In genomic region chr2L:8461782-8462453, dm6 we compare ENCODE assay signal across 1 fruit fly cellular context.
TF ChIP-seq lines count a peak whose summit lies in the region.

No protein-coding gene starts in this region.

TF ChIP-seq in whole organism, embryonic, 481 proteins besides CTCF, POLR2A, EP300 and RAD21 (continued from another document and continues in another):
- TF ChIP-seq pzg (GFP tag; optimal IDR thresholded peaks at IDR 0.05; lab: Kevin White, UChicago): no peak
- no peak for TF ChIP-seq tll (GFP tag; optimal IDR thresholded peaks at IDR 0.05; lab: Kevin White, UChicago)
- TF ChIP-seq Elba2 (GFP tag; optimal IDR thresholded peaks at IDR 0.05; lab: Kevin White, UChicago): no peak
- 0 out of 3 replicates have a peak, but pooled peaks have one; percentile 49 for TF ChIP-seq CG2199 (GFP tag; IDR thresholded peaks at IDR 0.05; lab: Robert Waterston, UW)
- TF ChIP-seq usp (GFP tag; optimal IDR thresholded peaks at IDR 0.05; lab: Kevin White, UChicago): no peak
- TF ChIP-seq Sox102F (GFP tag; optimal IDR thresholded peaks at IDR 0.05; lab: Kevin White, UChicago): peak; percentile 35
- no peak for TF ChIP-seq pho (GFP tag; optimal IDR thresholded peaks at IDR 0.05; lab: Kevin White, UChicago)
- no peak for TF ChIP-seq CG8281 (tag; optimal IDR thresholded peaks at IDR 0.05; lab: Kevin White, UChicago)
- peak; percentile 42 for TF ChIP-seq CG18619 (GFP tag; optimal IDR thresholded peaks at IDR 0.05; lab: Kevin White, UChicago)
- no peak for TF ChIP-seq toy (GFP tag; IDR thresholded peaks at IDR 0.05; lab: Robert Waterston, UW)
- peak; percentile 52 for TF ChIP-seq CG3281 (GFP tag; optimal IDR thresholded peaks at IDR 0.05; lab: Kevin White, UChicago)
- no peak for TF ChIP-seq Hr39 (optimal IDR thresholded peaks at IDR 0.05; lab: Kevin White, UChicago)
- no peak for TF ChIP-seq Tbp (GFP tag; optimal IDR thresholded peaks at IDR 0.05; lab: Kevin White, UChicago)
- TF ChIP-seq CG2202 (tag; optimal IDR thresholded peaks at IDR 0.05; lab: Kevin White, UChicago): no peak
- TF ChIP-seq stwl (tag; optimal IDR thresholded peaks at IDR 0.05; lab: Kevin White, UChicago): no peak
- no peak for TF ChIP-seq schlank (tag; optimal IDR thresholded peaks at IDR 0.05; lab: Kevin White, UChicago)
- TF ChIP-seq CG30403 (GFP tag; optimal IDR thresholded peaks at IDR 0.05; lab: Kevin White, UChicago): peak; percentile 39
- TF ChIP-seq Trl (optimal IDR thresholded peaks at IDR 0.05; lab: Kevin White, UChicago): no peak
- TF ChIP-seq Trl (GFP tag; optimal IDR thresholded peaks at IDR 0.05; lab: Kevin White, UChicago): no peak
- no peak for TF ChIP-seq CG10366 (GFP tag; IDR thresholded peaks at IDR 0.05; lab: Robert Waterston, UW)
- no peak for TF ChIP-seq CG8290 (GFP tag; optimal IDR thresholded peaks at IDR 0.05; lab: Kevin White, UChicago)
- TF ChIP-seq CG8290 (tag; optimal IDR thresholded peaks at IDR 0.05; lab: Kevin White, UChicago): peak in 1 of 2 experiments; percentile 6
- TF ChIP-seq Sry-β (GFP tag; optimal IDR thresholded peaks at IDR 0.05; lab: Kevin White, UChicago): no peak
- TF ChIP-seq HLH4C (GFP tag; IDR thresholded peaks at IDR 0.05; lab: Robert Waterston, UW; ENCODE audit: partially characterized antibody): no peak
- TF ChIP-seq Dll (GFP tag; IDR thresholded peaks at IDR 0.05; lab: Robert Waterston, UW; ENCODE audit: partially characterized antibody): no peak
- no peak for TF ChIP-seq insv (GFP tag; optimal IDR thresholded peaks at IDR 0.05; lab: Kevin White, UChicago)
- peak; percentile 74 for TF ChIP-seq exex (tag; optimal IDR thresholded peaks at IDR 0.05; lab: Kevin White, UChicago)
- TF ChIP-seq fd3F (GFP tag; optimal IDR thresholded peaks at IDR 0.05; lab: Kevin White, UChicago): peak; percentile 13
- no peak for TF ChIP-seq ERR (GFP tag; optimal IDR thresholded peaks at IDR 0.05; lab: Kevin White, UChicago)
- TF ChIP-seq tio (GFP tag; optimal IDR thresholded peaks at IDR 0.05; lab: Kevin White, UChicago): no peak
- TF ChIP-seq bcd (GFP tag; optimal IDR thresholded peaks at IDR 0.05; lab: Kevin White, UChicago): peak; percentile 9
- no peak for TF ChIP-seq CG4820 (GFP tag; optimal IDR thresholded peaks at IDR 0.05; lab: Kevin White, UChicago)
- TF ChIP-seq CG7372 (GFP tag; IDR thresholded peaks at IDR 0.05; lab: Robert Waterston, UW): no peak
- TF ChIP-seq Mrtf (GFP tag; IDR thresholded peaks at IDR 0.05; lab: Robert Waterston, UW): no peak
- TF ChIP-seq eve (GFP tag; optimal IDR thresholded peaks at IDR 0.05; lab: Kevin White, UChicago): peak in 1 of 2 experiments; percentile 51
- TF ChIP-seq CG9727 (GFP tag; optimal IDR thresholded peaks at IDR 0.05; lab: Kevin White, UChicago): peak; percentile 17
- TF ChIP-seq HmgZ (tag; optimal IDR thresholded peaks at IDR 0.05; lab: Kevin White, UChicago): peak; percentile 23
- TF ChIP-seq bowl (GFP tag; IDR thresholded peaks at IDR 0.05; lab: Robert Waterston, UW): no peak
- TF ChIP-seq CG13287 (GFP tag; IDR thresholded peaks at IDR 0.05; lab: Robert Waterston, UW; ENCODE audit: partially characterized antibody): no peak
- peak; percentile 29 for TF ChIP-seq CG10979 (tag; optimal IDR thresholded peaks at IDR 0.05; lab: Kevin White, UChicago)
- TF ChIP-seq BtbVII (GFP tag; optimal IDR thresholded peaks at IDR 0.05; lab: Kevin White, UChicago): peak; percentile 21
- peak; percentile 3 for TF ChIP-seq Vsx1 (GFP tag; optimal IDR thresholded peaks at IDR 0.05; lab: Kevin White, UChicago)
- TF ChIP-seq CG17612 (GFP tag; IDR thresholded peaks at IDR 0.05; lab: Robert Waterston, UW): no peak
- TF ChIP-seq cad (GFP tag; optimal IDR thresholded peaks at IDR 0.05; lab: Kevin White, UChicago): no peak
- TF ChIP-seq bbx (GFP tag; IDR thresholded peaks at IDR 0.05; lab: Robert Waterston, UW; ENCODE audit: partially characterized antibody): no peak
- peak; percentile 19 for TF ChIP-seq CG15011 (GFP tag; optimal IDR thresholded peaks at IDR 0.05; lab: Kevin White, UChicago)
- no peak for TF ChIP-seq CG1647 (GFP tag; optimal IDR thresholded peaks at IDR 0.05; lab: Kevin White, UChicago)
- no peak for TF ChIP-seq dmrt11E (tag; optimal IDR thresholded peaks at IDR 0.05; lab: Kevin White, UChicago)
- TF ChIP-seq Oli (tag; optimal IDR thresholded peaks at IDR 0.05; lab: Kevin White, UChicago): peak; percentile 44
- TF ChIP-seq CG6272 (GFP tag; IDR thresholded peaks at IDR 0.05; lab: Robert Waterston, UW): no peak
- peak; percentile 4 for TF ChIP-seq Sox100B (GFP tag; optimal IDR thresholded peaks at IDR 0.05; lab: Kevin White, UChicago)
- TF ChIP-seq run (tag; optimal IDR thresholded peaks at IDR 0.05; lab: Kevin White, UChicago): no peak
- no peak for TF ChIP-seq Doc3 (GFP tag; IDR thresholded peaks at IDR 0.05; lab: Robert Waterston, UW; ENCODE audit: partially characterized antibody)
- no peak for TF ChIP-seq hkb (optimal IDR thresholded peaks at IDR 0.05; lab: Kevin White, UChicago)
- TF ChIP-seq hkb (GFP tag; IDR thresholded peaks at IDR 0.05; lab: Robert Waterston, UW): 0 out of 2 replicates have a peak, but pooled peaks have one; percentile 44
- TF ChIP-seq dmrt99B (tag; optimal IDR thresholded peaks at IDR 0.05; lab: Kevin White, UChicago): peak; percentile 42
- no peak for TF ChIP-seq Lim3 (GFP tag; IDR thresholded peaks at IDR 0.05; lab: Robert Waterston, UW)
- peak; percentile 71; the same call in 1 of the 4 replicates for TF ChIP-seq chinmo (GFP tag; IDR thresholded peaks at IDR 0.05; lab: Robert Waterston, UW; ENCODE audit: partially characterized antibody)
- TF ChIP-seq gcm (GFP tag; optimal IDR thresholded peaks at IDR 0.05; lab: Kevin White, UChicago): no peak
- peak; percentile 30 for TF ChIP-seq dm (GFP tag; optimal IDR thresholded peaks at IDR 0.05; lab: Kevin White, UChicago)
- peak; percentile 33 for TF ChIP-seq CG10209 (GFP tag; optimal IDR thresholded peaks at IDR 0.05; lab: Kevin White, UChicago)
- TF ChIP-seq CG3407 (GFP tag; optimal IDR thresholded peaks at IDR 0.05; lab: Kevin White, UChicago): peak; percentile 15
- TF ChIP-seq CG9215 (GFP tag; IDR thresholded peaks at IDR 0.05; lab: Robert Waterston, UW): no peak
- no peak for TF ChIP-seq vnd (GFP tag; IDR thresholded peaks at IDR 0.05; lab: Robert Waterston, UW; ENCODE audit: partially characterized antibody)
- TF ChIP-seq jigr1 (GFP tag; IDR thresholded peaks at IDR 0.05; lab: Robert Waterston, UW): no peak
- TF ChIP-seq CG32772 (GFP tag; IDR thresholded peaks at IDR 0.05; lab: Robert Waterston, UW): no peak
- no peak for TF ChIP-seq chn (GFP tag; optimal IDR thresholded peaks at IDR 0.05; lab: Kevin White, UChicago)
- TF ChIP-seq klu (GFP tag; IDR thresholded peaks at IDR 0.05; lab: Robert Waterston, UW): no peak
- peak; percentile 50 for TF ChIP-seq Dek (tag; optimal IDR thresholded peaks at IDR 0.05; lab: Kevin White, UChicago)
- no peak for TF ChIP-seq CG34224 (GFP tag; IDR thresholded peaks at IDR 0.05; lab: Robert Waterston, UW; ENCODE audit: partially characterized antibody)
- TF ChIP-seq NC2β (GFP tag; optimal IDR thresholded peaks at IDR 0.05; lab: Kevin White, UChicago): no peak
- no peak for TF ChIP-seq CG3163 (GFP tag; optimal IDR thresholded peaks at IDR 0.05; lab: Kevin White, UChicago)
- no peak for TF ChIP-seq cg (GFP tag; optimal IDR thresholded peaks at IDR 0.05; lab: Kevin White, UChicago)
- TF ChIP-seq Med (GFP tag; lab: Kevin White, UChicago): peak; percentile 81
- no peak for TF ChIP-seq CG2116 (GFP tag; optimal IDR thresholded peaks at IDR 0.05; lab: Kevin White, UChicago)
- TF ChIP-seq CG1602 (GFP tag; optimal IDR thresholded peaks at IDR 0.05; lab: Kevin White, UChicago): no peak
- TF ChIP-seq CG12155 (GFP tag; optimal IDR thresholded peaks at IDR 0.05; lab: Kevin White, UChicago): peak; percentile 6
- TF ChIP-seq CG13775 (GFP tag; optimal IDR thresholded peaks at IDR 0.05; lab: Kevin White, UChicago): no peak
- TF ChIP-seq scrt (GFP tag; optimal IDR thresholded peaks at IDR 0.05; lab: Kevin White, UChicago): peak; percentile 12
- peak; percentile 72 for TF ChIP-seq sens (GFP tag; lab: Kevin White, UChicago)
- TF ChIP-seq fd96Cb (tag; optimal IDR thresholded peaks at IDR 0.05; lab: Kevin White, UChicago): no peak
- TF ChIP-seq ap (GFP tag; IDR thresholded peaks at IDR 0.05; lab: Robert Waterston, UW): no peak
- peak; percentile 14 to 25 for TF ChIP-seq dpn (GFP tag; optimal IDR thresholded peaks at IDR 0.05; lab: Kevin White, UChicago)
- peak; percentile 24 for TF ChIP-seq Bteb2 (GFP tag; optimal IDR thresholded peaks at IDR 0.05; lab: Kevin White, UChicago)
- peak; percentile 27; the same call in 1 of the 2 replicates for TF ChIP-seq sens-2 (GFP tag; IDR thresholded peaks at IDR 0.05; lab: Robert Waterston, UW)
- no peak for TF ChIP-seq nerfin-2 (GFP tag; IDR thresholded peaks at IDR 0.05; lab: Robert Waterston, UW; ENCODE audit: partially characterized antibody)
- TF ChIP-seq Nf-YC (tag; optimal IDR thresholded peaks at IDR 0.05; lab: Kevin White, UChicago): no peak
- peak; percentile 41 for TF ChIP-seq mam (GFP tag; optimal IDR thresholded peaks at IDR 0.05; lab: Kevin White, UChicago)
- TF ChIP-seq CG8359 (GFP tag; optimal IDR thresholded peaks at IDR 0.05; lab: Kevin White, UChicago; ENCODE audit: borderline replicate concordance): peak; percentile 16
- no peak for TF ChIP-seq stc (GFP tag; IDR thresholded peaks at IDR 0.05; lab: Robert Waterston, UW)
- TF ChIP-seq knrl (GFP tag; IDR thresholded peaks at IDR 0.05; lab: Robert Waterston, UW; ENCODE audit: partially characterized antibody): no peak
- TF ChIP-seq jing (GFP tag; optimal IDR thresholded peaks at IDR 0.05; lab: Kevin White, UChicago): peak; percentile 9
- TF ChIP-seq slp2 (GFP tag; optimal IDR thresholded peaks at IDR 0.05; lab: Kevin White, UChicago): peak; percentile 18
- TF ChIP-seq az2 (GFP tag; optimal IDR thresholded peaks at IDR 0.05; lab: Kevin White, UChicago): peak; percentile 8
- no peak for TF ChIP-seq CG15601 (tag; optimal IDR thresholded peaks at IDR 0.05; lab: Kevin White, UChicago)
- TF ChIP-seq CG4328 (GFP tag; optimal IDR thresholded peaks at IDR 0.05; lab: Kevin White, UChicago): no peak
- TF ChIP-seq tna (GFP tag; IDR thresholded peaks at IDR 0.05; lab: Robert Waterston, UW; ENCODE audit: partially characterized antibody): no peak
- peak in 1 of 2 experiments; percentile 39 for TF ChIP-seq Pdp1 (GFP tag; optimal IDR thresholded peaks at IDR 0.05; lab: Kevin White, UChicago)
- no peak for TF ChIP-seq Drgx (GFP tag; IDR thresholded peaks at IDR 0.05; lab: Robert Waterston, UW)
- TF ChIP-seq gem (tag; optimal IDR thresholded peaks at IDR 0.05; lab: Kevin White, UChicago): peak; percentile 64
- TF ChIP-seq MESR4 (GFP tag; optimal IDR thresholded peaks at IDR 0.05; lab: Kevin White, UChicago): no peak
- peak; percentile 85 for TF ChIP-seq sug (tag; optimal IDR thresholded peaks at IDR 0.05; lab: Kevin White, UChicago)
- TF ChIP-seq p53 (GFP tag; optimal IDR thresholded peaks at IDR 0.05; lab: Kevin White, UChicago): no peak
- TF ChIP-seq ac (GFP tag; optimal IDR thresholded peaks at IDR 0.05; lab: Kevin White, UChicago): no peak
- no peak for TF ChIP-seq Hr3 (GFP tag; optimal IDR thresholded peaks at IDR 0.05; lab: Kevin White, UChicago)
- peak; percentile 30; the same call in 1 of the 2 replicates for TF ChIP-seq Rfx (GFP tag; IDR thresholded peaks at IDR 0.05; lab: Robert Waterston, UW)
- TF ChIP-seq bsh (GFP tag; optimal IDR thresholded peaks at IDR 0.05; lab: Kevin White, UChicago): peak in 1 of 2 experiments; percentile 56
- TF ChIP-seq CG2120 (GFP tag; optimal IDR thresholded peaks at IDR 0.05; lab: Kevin White, UChicago): peak; percentile 69
- TF ChIP-seq Poxn (GFP tag; IDR thresholded peaks at IDR 0.05; lab: Robert Waterston, UW): no peak
- peak; percentile 88 for TF ChIP-seq mirr (GFP tag; optimal IDR thresholded peaks at IDR 0.05; lab: Kevin White, UChicago)
- TF ChIP-seq CG15479 (GFP tag; optimal IDR thresholded peaks at IDR 0.05; lab: Kevin White, UChicago): no peak
- TF ChIP-seq ewg (GFP tag; optimal IDR thresholded peaks at IDR 0.05; lab: Kevin White, UChicago): peak; percentile 1
- TF ChIP-seq prd (optimal IDR thresholded peaks at IDR 0.05; lab: Kevin White, UChicago): no peak
- TF ChIP-seq prd (GFP tag; IDR thresholded peaks at IDR 0.05; lab: Robert Waterston, UW): 0 out of 3 replicates have a peak, but pooled peaks have one; percentile 18
- TF ChIP-seq lola (GFP tag; optimal IDR thresholded peaks at IDR 0.05; lab: Kevin White, UChicago): peak in 1 of 3 experiments; percentile 4
- TF ChIP-seq cwo (GFP tag; optimal IDR thresholded peaks at IDR 0.05; lab: Kevin White, UChicago): peak; percentile 79
- 0 out of 2 replicates have a peak, but pooled peaks have one; percentile 15 for TF ChIP-seq Atf6 (GFP tag; IDR thresholded peaks at IDR 0.05; lab: Robert Waterston, UW)
- TF ChIP-seq Opbp (GFP tag; IDR thresholded peaks at IDR 0.05; lab: Robert Waterston, UW; ENCODE audit: partially characterized antibody): no peak
- TF ChIP-seq Fer3 (tag; optimal IDR thresholded peaks at IDR 0.05; lab: Kevin White, UChicago): peak; percentile 35
- peak; percentile 5 for TF ChIP-seq CG7556 (GFP tag; optimal IDR thresholded peaks at IDR 0.05; lab: Kevin White, UChicago)
- peak; percentile 26 for TF ChIP-seq CG9817 (tag; optimal IDR thresholded peaks at IDR 0.05; lab: Kevin White, UChicago)
- no peak for TF ChIP-seq CG12942 (GFP tag; optimal IDR thresholded peaks at IDR 0.05; lab: Kevin White, UChicago)
- TF ChIP-seq ind (GFP tag; optimal IDR thresholded peaks at IDR 0.05; lab: Kevin White, UChicago): peak; percentile 17
- TF ChIP-seq ab (GFP tag; optimal IDR thresholded peaks at IDR 0.05; lab: Kevin White, UChicago): no peak
- TF ChIP-seq CG6175 (GFP tag; IDR thresholded peaks at IDR 0.05; lab: Robert Waterston, UW): 0 out of 3 replicates have a peak, but pooled peaks have one; percentile 34
- peak; percentile 48 for TF ChIP-seq zfh2 (GFP tag; optimal IDR thresholded peaks at IDR 0.05; lab: Kevin White, UChicago)
- no peak for TF ChIP-seq CG14667 (GFP tag; IDR thresholded peaks at IDR 0.05; lab: Robert Waterston, UW)
- TF ChIP-seq sna (GFP tag; IDR thresholded peaks at IDR 0.05; lab: Robert Waterston, UW; ENCODE audit: partially characterized antibody): no peak
- peak; percentile 19 for TF ChIP-seq nmo (GFP tag; optimal IDR thresholded peaks at IDR 0.05; lab: Kevin White, UChicago)
- TF ChIP-seq CG7786 (GFP tag; optimal IDR thresholded peaks at IDR 0.05; lab: Kevin White, UChicago): no peak
- no peak for TF ChIP-seq CG13296 (GFP tag; optimal IDR thresholded peaks at IDR 0.05; lab: Kevin White, UChicago)
- no peak for TF ChIP-seq ken (GFP tag; IDR thresholded peaks at IDR 0.05; lab: Robert Waterston, UW)
- TF ChIP-seq CG17802 (tag; optimal IDR thresholded peaks at IDR 0.05; lab: Kevin White, UChicago): no peak
